Fruit fly (Drosophila melanogaster): ENCODE results near the gene Rab1.

Gene Rab1

DNA sequence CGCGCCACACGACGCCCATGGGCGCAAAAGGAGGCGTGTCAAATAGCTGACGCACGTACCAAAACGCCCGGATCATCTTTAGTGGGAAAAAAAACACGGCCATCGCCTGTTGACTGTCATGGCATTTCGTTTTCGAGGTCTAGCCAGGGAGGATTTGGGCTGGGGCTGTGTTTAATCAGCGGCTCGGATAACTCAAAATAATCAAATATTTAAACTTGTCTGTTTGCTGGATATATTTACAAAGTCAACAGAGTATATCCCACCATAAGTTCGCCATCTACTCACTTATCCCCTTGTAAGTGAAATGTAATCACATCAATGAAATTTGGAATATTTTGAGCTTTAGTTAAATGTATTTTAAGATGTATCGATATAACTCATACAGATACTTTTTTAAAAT, 8.1 kb downstream of the Rab1 start:
- TF ChIP-seq disco-r (GFP tag; optimal IDR thresholded peaks at IDR 0.05) (no peak), E2f2 (GFP tag; IDR thresholded peaks at IDR 0.05) (no peak), scrt (GFP tag; optimal IDR thresholded peaks at IDR 0.05) (peak; percentile 47), mld (GFP tag; IDR thresholded peaks at IDR 0.05; ENCODE audit: partially characterized antibody) (no peak)

DNA sequence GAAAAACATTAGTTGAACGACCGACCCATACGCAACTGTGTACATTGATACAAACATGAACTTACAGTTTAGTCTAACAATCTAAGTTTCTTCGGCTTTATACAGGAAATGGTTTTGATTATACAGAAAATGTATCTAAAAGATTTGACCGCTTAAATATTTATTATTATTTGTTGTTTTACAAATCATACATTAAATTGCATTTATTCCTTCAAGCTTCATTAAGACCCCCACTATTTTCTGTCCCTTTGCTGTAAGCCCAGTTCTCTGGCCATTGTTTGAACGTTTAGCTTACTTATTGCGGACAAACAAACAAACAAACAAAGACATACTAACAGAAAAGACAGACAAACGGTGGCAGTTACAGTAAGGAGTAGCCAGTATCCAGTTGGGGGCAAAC, 14.6 kb downstream of the Rab1 start:
- peak; percentile 14 for TF ChIP-seq gem (tag; optimal IDR thresholded peaks at IDR 0.05)
- TF ChIP-seq CG8765 (GFP tag; IDR thresholded peaks at IDR 0.05), result no peak
- TF ChIP-seq schlank (tag; optimal IDR thresholded peaks at IDR 0.05), result no peak
- TF ChIP-seq CG11504 (tag; optimal IDR thresholded peaks at IDR 0.05), result peak; percentile 2
- TF ChIP-seq Dp (GFP tag; optimal IDR thresholded peaks at IDR 0.05), result no peak
- peak; percentile 18 for TF ChIP-seq CG2678 (tag; optimal IDR thresholded peaks at IDR 0.05)
- TF ChIP-seq Dip3 (GFP tag; optimal IDR thresholded peaks at IDR 0.05), result no peak
- peak; percentile 27 for TF ChIP-seq CG18599 (GFP tag; optimal IDR thresholded peaks at IDR 0.05)

DNA sequence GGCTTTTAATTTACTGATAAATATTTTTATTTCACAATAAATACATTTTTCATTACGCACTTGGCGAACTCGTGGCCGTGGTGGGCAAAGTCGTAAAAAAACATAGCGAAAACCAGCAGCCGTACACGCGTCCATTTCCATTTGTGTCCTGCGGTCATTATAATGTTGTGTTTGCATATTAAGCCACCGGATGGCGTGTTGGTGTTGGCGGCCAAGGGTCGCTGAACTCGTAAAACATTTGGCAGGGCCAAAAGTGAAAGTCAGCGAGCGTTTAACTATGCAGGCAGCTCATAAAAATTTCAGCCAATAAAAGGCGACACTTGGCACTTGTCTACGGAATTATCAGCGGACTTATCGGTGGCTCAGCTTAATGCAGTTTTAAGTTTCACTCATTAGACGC, 16.4 kb downstream of the Rab1 start:
- TF ChIP-seq CG10979 (tag; optimal IDR thresholded peaks at IDR 0.05) (peak; percentile 83), ranshi (GFP tag; IDR thresholded peaks at IDR 0.05) (no peak), CTCF (GFP tag; optimal IDR thresholded peaks at IDR 0.05) (peak; percentile 75)

DNA sequence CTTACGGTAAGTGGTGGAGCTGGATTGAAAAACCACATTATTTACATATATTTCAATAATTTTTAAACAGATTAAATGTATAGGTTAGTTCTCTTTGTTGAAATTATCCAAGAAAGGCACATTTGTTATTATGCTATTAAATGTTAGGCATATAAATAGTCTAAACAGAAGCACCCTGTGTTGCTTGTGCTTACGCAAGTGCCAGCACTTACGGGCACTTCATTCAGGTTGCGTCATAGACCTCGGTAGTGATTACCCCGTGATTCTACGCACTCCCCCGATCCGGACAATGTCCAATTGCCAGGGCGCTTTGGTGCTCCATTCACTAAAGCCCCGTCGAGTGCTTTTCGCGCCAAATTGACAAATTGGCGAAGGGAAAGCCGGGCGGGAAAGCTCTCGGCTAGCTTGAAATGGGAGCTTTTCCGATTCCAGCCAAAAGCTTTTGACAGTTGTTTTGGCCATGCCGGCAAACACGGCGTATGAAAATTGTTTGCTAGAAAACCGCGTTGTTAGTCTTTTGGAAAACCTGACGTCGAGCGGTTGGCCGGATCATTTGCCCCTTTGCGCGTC, 22.3 kb downstream of the Rab1 start, which contains the start of gene ETHR:
TSS of gene ETHR (plus strand) at position 520 of the 570 bp plus-strand sequence.
- peak; percentile 43; the same call in 2 of the 3 replicates for TF ChIP-seq B-H1 (GFP tag; IDR thresholded peaks at IDR 0.05)
- peak; percentile 51 for TF ChIP-seq CG17385 (GFP tag; optimal IDR thresholded peaks at IDR 0.05)
- no peak for TF ChIP-seq CG1832 (GFP tag; optimal IDR thresholded peaks at IDR 0.05)
- no peak for TF ChIP-seq CG12942 (GFP tag; optimal IDR thresholded peaks at IDR 0.05)
- TF ChIP-seq CoRest (tag; optimal IDR thresholded peaks at IDR 0.05), result peak; percentile 54
- peak; percentile 55 for TF ChIP-seq CG7556 (GFP tag; optimal IDR thresholded peaks at IDR 0.05)
- peak; percentile 69 for TF ChIP-seq Dp (GFP tag; optimal IDR thresholded peaks at IDR 0.05)
- TF ChIP-seq bcd (GFP tag; optimal IDR thresholded peaks at IDR 0.05), result peak; percentile 39
- no peak for TF ChIP-seq lola (GFP tag; optimal IDR thresholded peaks at IDR 0.05)
- TF ChIP-seq CG6813 (GFP tag; optimal IDR thresholded peaks at IDR 0.05), result peak; percentile 42
- no peak for TF ChIP-seq Rx (GFP tag; IDR thresholded peaks at IDR 0.05)
- no peak for TF ChIP-seq Bdp1 (GFP tag; optimal IDR thresholded peaks at IDR 0.05)
- peak; percentile 19 for TF ChIP-seq pzg (GFP tag; optimal IDR thresholded peaks at IDR 0.05)
- TF ChIP-seq HLH4C (GFP tag; IDR thresholded peaks at IDR 0.05; ENCODE audit: partially characterized antibody), result no peak; the same call in 2 of the 3 replicates
- TF ChIP-seq CG13287 (GFP tag; IDR thresholded peaks at IDR 0.05; ENCODE audit: partially characterized antibody), result peak; percentile 45; the same call in 1 of the 2 replicates
- no peak for TF ChIP-seq CG30020 (tag; optimal IDR thresholded peaks at IDR 0.05)
- TF ChIP-seq slou (GFP tag; optimal IDR thresholded peaks at IDR 0.05), result no peak
- peak; percentile 67 for TF ChIP-seq CG18599 (GFP tag; optimal IDR thresholded peaks at IDR 0.05)
- TF ChIP-seq dysf (GFP tag; IDR thresholded peaks at IDR 0.05), result peak; percentile 29; the same call in 1 of the 3 replicates
- peak; percentile 58; the same call in 1 of the 2 replicates for TF ChIP-seq CG14014 (GFP tag; IDR thresholded peaks at IDR 0.05)
- TF ChIP-seq ase (GFP tag; IDR thresholded peaks at IDR 0.05), result peak; percentile 20; the same call in 1 of the 3 replicates
- no peak for TF ChIP-seq toy (GFP tag; IDR thresholded peaks at IDR 0.05)
- no peak for TF ChIP-seq danr (GFP tag; IDR thresholded peaks at IDR 0.05)
- TF ChIP-seq sob (GFP tag; IDR thresholded peaks at IDR 0.05), result peak; percentile 48; the same call in 1 of the 2 replicates
- TF ChIP-seq CG8281 (tag; optimal IDR thresholded peaks at IDR 0.05), result peak; percentile 54
- TF ChIP-seq CG6175 (GFP tag; IDR thresholded peaks at IDR 0.05), result 0 out of 3 replicates have a peak, but pooled peaks have one; percentile 31
- TF ChIP-seq amos (GFP tag; IDR thresholded peaks at IDR 0.05; ENCODE audit: partially characterized antibody), result peak; percentile 27; the same call in 1 of the 2 replicates
- 0 out of 2 replicates have a peak, but pooled peaks have one; percentile 38 for TF ChIP-seq NFAT (GFP tag; IDR thresholded peaks at IDR 0.05)
- 0 out of 2 replicates have a peak, but pooled peaks have one; percentile 5 for TF ChIP-seq CG11247 (GFP tag; IDR thresholded peaks at IDR 0.05)
- peak; percentile 50; the same call in 1 of the 2 replicates for TF ChIP-seq E2f2 (GFP tag; IDR thresholded peaks at IDR 0.05)
- TF ChIP-seq CG18011 (GFP tag; optimal IDR thresholded peaks at IDR 0.05), result peak; percentile 43
- 0 out of 3 replicates have a peak, but pooled peaks have one; percentile 17 for TF ChIP-seq z (GFP tag; IDR thresholded peaks at IDR 0.05)

Measured in whole organism, embryonic.